Worm (Caenorhabditis elegans) whole organism, young adult: ENCODE measurements around the gene tbc-20.

Source experiments
- D2030.7 ChIP-seq: fragments of 200-800 bp; sonication (Bioruptor generic); IDR thresholded peaks from 2 replicates; pipeline ENCODE4 v1.3.6; 2022; ENCODE audit warnings: missing genetic modification reagents, missing genetic modification characterization, missing compliant biosample characterization
- F33H1.4 ChIP-seq: fragments of 200-800 bp; sonication (Bioruptor generic); IDR thresholded peaks from 2 replicates; pipeline ENCODE4 v1.3.6; 2022; ENCODE audit warnings: missing genetic modification reagents, missing genetic modification characterization, missing compliant biosample characterization
- F39B2.1 ChIP-seq: fragments of 200-800 bp; sonication (Bioruptor generic); IDR thresholded peaks from 2 replicates; pipeline ENCODE4 v1.3.6; 2022; ENCODE audit warnings: missing genetic modification reagents, missing genetic modification characterization, missing compliant biosample characterization
- F49E8.2 ChIP-seq: sonication (generic microtip); optimal IDR thresholded peaks from 3 replicates; lab custom pipeline; 2017; ENCODE audit warnings: missing genetic modification characterization, mild to moderate bottlenecking, missing compliant biosample characterization, antibody characterized with exemption, moderate library complexity; ENCODE audit not compliant: insufficient read depth
- T26A5.8 ChIP-seq: sonication (generic microtip); optimal IDR thresholded peaks from 2 replicates; lab custom pipeline; 2016; ENCODE audit warnings: missing genetic modification characterization, missing compliant biosample characterization
- Y53G8AR.9 ChIP-seq: fragments of 200-800 bp; sonication (Bioruptor generic); conservative IDR thresholded peaks from 2 replicates; pipeline ENCODE4 v1.3.6; 2022; ENCODE audit warnings: missing genetic modification reagents, missing genetic modification characterization, missing compliant biosample characterization
- aptf-3 ChIP-seq: fragments of 200-800 bp; sonication (Bioruptor generic); IDR thresholded peaks from 2 replicates; pipeline ENCODE4 v1.3.6; 2022; ENCODE audit warnings: missing genetic modification characterization, missing compliant biosample characterization
- atf-7 ChIP-seq: sonication (generic microtip); optimal IDR thresholded peaks from 2 replicates; lab custom pipeline; 2017; ENCODE audit warnings: mild to moderate bottlenecking, missing genetic modification characterization, missing compliant biosample characterization
- bed-1 ChIP-seq: fragments of 200-800 bp; sonication (Bioruptor generic); IDR thresholded peaks from 2 replicates; pipeline ENCODE4 v1.3.6; 2022; ENCODE audit warnings: missing genetic modification reagents, missing genetic modification characterization, missing compliant biosample characterization
- ccch-3 ChIP-seq: fragments of 200-800 bp; sonication (Bioruptor generic); optimal IDR thresholded peaks from 2 replicates; lab custom pipeline; 2018; ENCODE audit warnings: mild to moderate bottlenecking, missing genetic modification characterization, missing compliant biosample characterization
- cebp-2 ChIP-seq: fragments of 200-800 bp; sonication (Bioruptor generic); IDR thresholded peaks from 2 replicates; pipeline ENCODE4 v1.3.6; 2022; ENCODE audit warnings: missing genetic modification characterization, missing compliant biosample characterization
- ceh-58 ChIP-seq: fragments of 200-800 bp; sonication (Bioruptor generic); IDR thresholded peaks from 2 replicates; pipeline ENCODE4 v1.3.6; 2022; ENCODE audit warnings: missing genetic modification characterization, missing compliant biosample characterization
- dpl-1 ChIP-seq: fragments of 150-350 bp; optimal IDR thresholded peaks from 2 replicates; lab custom pipeline; 2014; ENCODE audit warnings: missing biosample characterization, missing genetic modification reagents, missing genetic modification characterization
- efl-1 ChIP-seq: fragments of 150-350 bp; optimal IDR thresholded peaks from 2 replicates; lab custom pipeline; 2014; ENCODE audit warnings: missing biosample characterization, missing genetic modification reagents, missing genetic modification characterization
- egrh-3 ChIP-seq: fragments of 200-800 bp; sonication (Bioruptor generic); IDR thresholded peaks from 2 replicates; pipeline ENCODE4 v1.3.6; 2022; ENCODE audit warnings: missing genetic modification reagents, missing genetic modification characterization, missing compliant biosample characterization
- gei-17 ChIP-seq: fragments of 200-800 bp; sonication (Bioruptor generic); optimal IDR thresholded peaks from 2 replicates; lab custom pipeline; 2018; ENCODE audit warnings: mild to moderate bottlenecking, missing genetic modification characterization, missing compliant biosample characterization
- hlh-12 ChIP-seq: sonication (generic microtip); optimal IDR thresholded peaks from 2 replicates; lab custom pipeline; 2016; ENCODE audit warnings: missing genetic modification characterization, missing compliant biosample characterization
- hmg-1.2 ChIP-seq: fragments of 200-800 bp; sonication (Bioruptor generic); IDR thresholded peaks from 2 replicates; pipeline ENCODE4 v1.3.6; 2022; ENCODE audit warnings: missing genetic modification reagents, missing genetic modification characterization, missing compliant biosample characterization
- hsf-1 ChIP-seq: fragments of 200-800 bp; sonication (Bioruptor generic); IDR thresholded peaks from 2 replicates; pipeline ENCODE4 v1.3.6; 2022; ENCODE audit warnings: missing genetic modification reagents, missing genetic modification characterization, missing compliant biosample characterization
- lag-1 ChIP-seq: fragments of 200-800 bp; sonication (Bioruptor generic); IDR thresholded peaks from 2 replicates; pipeline ENCODE4 v1.3.6; 2022; ENCODE audit warnings: missing genetic modification reagents, missing genetic modification characterization, missing compliant biosample characterization
- lin-35 ChIP-seq, 3 experiments: fragments of 150-350 bp in 2 of 3; sonication (generic microtip) in 1 of 3; optimal IDR thresholded peaks; 2 replicates each; lab custom pipeline; 2014 to 2018; ENCODE audit warnings: missing biosample characterization in 3 of 3, missing genetic modification characterization in 3 of 3, missing genetic modification reagents in 3 of 3
- lin-54 ChIP-seq: fragments of 200-800 bp; sonication (Bioruptor generic); optimal IDR thresholded peaks from 2 replicates; lab custom pipeline; 2018; ENCODE audit warnings: mild to moderate bottlenecking, missing genetic modification characterization, missing compliant biosample characterization
- lsl-1 ChIP-seq: fragments of 200-800 bp; sonication (Bioruptor generic); optimal IDR thresholded peaks from 2 replicates; lab custom pipeline; 2018; ENCODE audit warnings: mild to moderate bottlenecking, missing genetic modification characterization, moderate library complexity, missing compliant biosample characterization
- madf-6 ChIP-seq: fragments of 200-800 bp; sonication (Bioruptor generic); IDR thresholded peaks from 2 replicates; pipeline ENCODE4 v1.3.6; 2022; ENCODE audit warnings: missing genetic modification reagents, missing genetic modification characterization, missing compliant biosample characterization
- madf-8 ChIP-seq: fragments of 200-800 bp; sonication (Bioruptor generic); conservative IDR thresholded peaks from 2 replicates; pipeline ENCODE4 v1.3.6; 2022; ENCODE audit warnings: missing genetic modification reagents, missing genetic modification characterization, missing compliant biosample characterization
- mcd-1 ChIP-seq: fragments of 200-800 bp; sonication (Bioruptor generic); IDR thresholded peaks from 2 replicates; pipeline ENCODE4 v1.3.6; 2022; ENCODE audit warnings: missing genetic modification reagents, missing genetic modification characterization, missing compliant biosample characterization
- nhr-179 ChIP-seq: sonication (generic microtip); optimal IDR thresholded peaks from 2 replicates; lab custom pipeline; 2016; ENCODE audit warnings: mild to moderate bottlenecking, missing genetic modification characterization, missing compliant biosample characterization
- rcor-1 ChIP-seq: fragments of 200-800 bp; sonication (Bioruptor generic); IDR thresholded peaks from 2 replicates; pipeline ENCODE4 v1.3.6; 2022; ENCODE audit warnings: missing genetic modification reagents, missing genetic modification characterization, missing compliant biosample characterization
- rpc-1 ChIP-seq, 2 experiments: fragments of 150-350 bp in 1 of 2; sonication (generic microtip) in 1 of 2; optimal IDR thresholded peaks; 2 replicates each; lab custom pipeline; 2014 to 2018; ENCODE audit warnings: missing biosample characterization in 1 of 2, missing genetic modification characterization in 1 of 2, missing genetic modification reagents in 1 of 2, missing genotype in 1 of 2
- sea-2 ChIP-seq: fragments of 200-800 bp; sonication (Bioruptor generic); IDR thresholded peaks from 2 replicates; pipeline ENCODE4 v1.3.6; 2022; ENCODE audit warnings: missing genetic modification characterization, missing compliant biosample characterization
- snpc-1.1 ChIP-seq: sonication (generic microtip); optimal IDR thresholded peaks from 2 replicates; lab custom pipeline; 2017; ENCODE audit warnings: missing genetic modification characterization, mild to moderate bottlenecking, missing compliant biosample characterization, antibody characterized with exemption, moderate library complexity, missing genotype, missing genetic modification reagents; ENCODE audit not compliant: insufficient read depth
- snpc-1.3 ChIP-seq: sonication (generic microtip); optimal IDR thresholded peaks from 2 replicates; lab custom pipeline; 2017; ENCODE audit warnings: missing genetic modification characterization, mild to moderate bottlenecking, missing compliant biosample characterization, antibody characterized with exemption, moderate library complexity, missing genotype, missing genetic modification reagents; ENCODE audit not compliant: insufficient read depth
- tbx-9 ChIP-seq: sonication (generic microtip); optimal IDR thresholded peaks from 2 replicates; lab custom pipeline; 2016; ENCODE audit warnings: borderline replicate concordance, missing genetic modification characterization, inconsistent platforms, missing compliant biosample characterization
- xnd-1 ChIP-seq: sonication (generic microtip); optimal IDR thresholded peaks from 2 replicates; lab custom pipeline; 2016; ENCODE audit warnings: missing genotype, missing genetic modification reagents, missing genetic modification characterization, missing compliant biosample characterization
- zfh-2 ChIP-seq: fragments of 200-800 bp; sonication (Bioruptor generic); conservative IDR thresholded peaks from 2 replicates; pipeline ENCODE4 v1.3.6; 2022; ENCODE audit warnings: missing genetic modification reagents, missing genetic modification characterization, missing compliant biosample characterization
- zim-3 ChIP-seq: sonication (generic microtip); optimal IDR thresholded peaks from 2 replicates; lab custom pipeline; 2017; ENCODE audit warnings: mild to moderate bottlenecking, missing genetic modification characterization, moderate library complexity, missing compliant biosample characterization
- ztf-18 ChIP-seq: sonication (generic microtip); optimal IDR thresholded peaks from 2 replicates; lab custom pipeline; 2016; ENCODE audit warnings: missing genotype, mild to moderate bottlenecking, missing genetic modification characterization, missing compliant biosample characterization
- ztf-3 ChIP-seq: fragments of 200-800 bp; sonication (Bioruptor generic); optimal IDR thresholded peaks from 2 replicates; lab custom pipeline; 2018; ENCODE audit warnings: mild to moderate bottlenecking, missing genetic modification characterization, missing compliant biosample characterization

Gene tbc-20

DNA sequence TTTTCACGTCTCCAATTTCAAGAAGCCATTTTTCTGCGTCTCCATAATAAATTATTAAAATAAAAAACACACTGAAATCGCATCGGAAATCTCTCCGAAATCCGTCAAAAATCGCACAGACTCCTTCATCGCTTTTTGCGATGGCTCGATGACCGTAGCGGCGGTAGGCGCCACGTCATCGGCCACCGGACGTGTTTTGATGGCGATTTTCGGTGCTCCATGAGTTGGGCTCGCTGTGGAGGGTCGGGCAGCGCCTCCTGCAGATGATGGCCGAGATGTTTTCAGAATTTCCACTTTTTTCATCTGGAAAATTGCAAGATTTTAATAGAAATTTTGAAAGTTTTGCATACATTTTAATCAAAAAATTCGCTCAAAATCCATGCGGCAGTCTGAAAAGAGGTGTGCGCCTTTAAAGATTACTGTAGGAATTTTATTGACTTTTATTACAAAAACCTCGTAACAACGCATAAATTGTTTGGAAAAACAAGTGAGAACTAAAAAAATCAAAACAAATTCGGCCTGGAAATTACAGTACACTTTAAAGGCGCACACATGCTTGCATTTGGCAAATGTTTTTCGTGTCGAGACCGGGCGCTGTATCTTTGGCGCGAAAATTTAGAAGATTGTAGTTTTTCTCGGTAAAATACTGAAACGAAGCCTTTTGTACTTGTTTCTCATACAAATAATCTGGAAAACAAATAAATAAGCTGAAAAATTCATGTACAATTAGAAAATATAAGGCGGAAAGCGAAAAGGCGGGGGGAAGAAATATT is 45.9 kb upstream of the tbc-20 start, which contains the start of gene smg-9:
TSS of gene smg-9 (minus strand) at position 663 of the 773 bp plus-strand sequence.
- TF ChIP-seq hsf-1 (peak; percentile 32; the same call in 1 of the 2 replicates), gei-17 (no peak), lin-54 (GFP tag; lab: Kevin White, UChicago) (peak; percentile 27), egrh-3 (no peak), Y53G8AR.9 (GFP tag; lab: Robert Waterston, UW) (peak; percentile 67), ztf-3 (GFP tag; lab: Kevin White, UChicago) (no peak), ccch-3 (GFP tag; lab: Kevin White, UChicago) (no peak), sea-2 (no peak), madf-6 (peak; percentile 79), zim-3 (tag; lab: Kevin White, UChicago) (no peak), zfh-2 (GFP tag; lab: Robert Waterston, UW) (peak; percentile 56; the same call in 1 of the 2 replicates), lin-35 (GFP tag; optimal IDR thresholded peaks at IDR 0.05; lab: Kevin White, UChicago) (peak in 1 of 3 experiments; percentile 26), dpl-1 (GFP tag; lab: Kevin White, UChicago) (peak; percentile 7), F33H1.4 (GFP tag; lab: Robert Waterston, UW) (peak; percentile 75), efl-1 (peak; percentile 80), T26A5.8 (tag; lab: Kevin White, UChicago) (no peak), rcor-1 (GFP tag; lab: Robert Waterston, UW) (no peak), hlh-12 (tag; lab: Kevin White, UChicago) (no peak), tbx-9 (tag; lab: Kevin White, UChicago) (no peak), xnd-1 (tag; lab: Kevin White, UChicago) (peak; percentile 71), aptf-3 (GFP tag; lab: Robert Waterston, UW) (no peak), F49E8.2 (tag; lab: Kevin White, UChicago) (peak; percentile 51), snpc-1.3 (tag; lab: Kevin White, UChicago) (peak; percentile 13), cebp-2 (GFP tag; lab: Robert Waterston, UW) (no peak), bed-1 (GFP tag; lab: Robert Waterston, UW) (no peak), F39B2.1 (no peak), hmg-1.2 (GFP tag; lab: Robert Waterston, UW) (peak; percentile 13; the same call in 1 of the 2 replicates), rpc-1 (optimal IDR thresholded peaks at IDR 0.05; lab: Kevin White, UChicago) (no peak), rpc-1 (tag; optimal IDR thresholded peaks at IDR 0.05; lab: Kevin White, UChicago) (no peak), ceh-58 (GFP tag; lab: Robert Waterston, UW) (no peak), D2030.7 (GFP tag; lab: Robert Waterston, UW) (0 out of 2 replicates have a peak, but pooled peaks have one; percentile 32), lag-1 (no peak), nhr-179 (tag; lab: Kevin White, UChicago) (no peak), lsl-1 (GFP tag; lab: Kevin White, UChicago) (peak; percentile 81), ztf-18 (tag; lab: Kevin White, UChicago) (no peak), madf-8 (peak; percentile 43), atf-7 (tag; lab: Kevin White, UChicago) (no peak), snpc-1.1 (tag; lab: Kevin White, UChicago) (peak; percentile 11)

DNA sequence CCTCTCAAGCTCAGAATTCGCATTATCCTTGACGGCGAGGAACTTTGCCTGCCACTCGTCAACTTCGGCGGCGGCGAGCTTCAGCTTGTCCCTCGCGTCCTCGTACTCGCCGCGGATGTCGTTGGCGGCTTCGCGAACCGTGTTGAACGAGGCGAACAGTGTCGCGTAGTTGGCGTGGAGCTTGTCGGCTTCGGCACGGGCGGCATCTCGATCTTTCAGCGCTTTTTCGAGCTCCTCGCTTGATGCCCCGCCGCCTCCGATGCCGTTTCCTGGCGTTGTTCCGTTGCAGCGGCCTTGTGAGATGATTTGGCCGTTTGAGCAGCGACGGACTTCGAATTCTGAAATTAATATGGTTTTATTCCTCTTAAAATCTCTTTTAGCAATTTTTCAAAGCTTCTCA is 45.0 kb upstream of the tbc-20 start:
- TF ChIP-seq egrh-3 (peak; percentile 79; the same call in 1 of the 2 replicates), mcd-1 (GFP tag; lab: Robert Waterston, UW) (no peak), zfh-2 (GFP tag; lab: Robert Waterston, UW) (peak; percentile 89)
